Fruit fly (Drosophila melanogaster) whole organism, embryonic: ENCODE measurements around the gene Yp1.

Experiments used
- CG10209 ChIP-seq: fragments of 200-800 bp; sonication (Bioruptor generic); optimal IDR thresholded peaks from 3 replicates; lab custom pipeline; 2017; ENCODE audit warnings: missing biosample characterization, mild to moderate bottlenecking, missing genetic modification characterization, missing genetic modification reagents
- CG10543 ChIP-seq: fragments of 200-800 bp; sonication (Bioruptor generic); optimal IDR thresholded peaks from 3 replicates; lab custom pipeline; 2017; ENCODE audit warnings: missing biosample characterization, mild to moderate bottlenecking, missing genetic modification characterization, moderate library complexity
- CG11085 ChIP-seq: fragments of 200-800 bp; sonication (Bioruptor generic); IDR thresholded peaks from 2 replicates; pipeline ENCODE4 v1.3.6; 2022; ENCODE audit warnings: missing biosample characterization, missing genetic modification characterization
- CG11456 ChIP-seq: fragments of 200-800 bp; sonication (Bioruptor generic); IDR thresholded peaks from 3 replicates; pipeline ENCODE4 v1.3.6; 2022; ENCODE audit warnings: missing biosample characterization, missing genetic modification characterization
- CG12104 ChIP-seq: fragments of 200-800 bp; sonication (Bioruptor generic); optimal IDR thresholded peaks from 3 replicates; lab custom pipeline; 2016; ENCODE audit warnings: missing biosample characterization, missing genetic modification characterization
- CG13287 ChIP-seq: fragments of 200-800 bp; sonication (Bioruptor generic); IDR thresholded peaks from 2 replicates; pipeline ENCODE4 v1.3.6; 2022; ENCODE audit warnings: missing biosample characterization, missing genetic modification characterization; ENCODE audit not compliant: partially characterized antibody
- CG13424 ChIP-seq: fragments of 200-800 bp; sonication (Bioruptor generic); optimal IDR thresholded peaks from 2 replicates; lab custom pipeline; 2019; ENCODE audit warnings: missing biosample characterization, mild to moderate bottlenecking, missing genetic modification characterization, moderate library complexity
- CG1529 ChIP-seq: fragments of 200-800 bp; sonication (Bioruptor generic); optimal IDR thresholded peaks from 3 replicates; lab custom pipeline; 2018; ENCODE audit warnings: missing biosample characterization, missing genetic modification characterization
- CG17829 ChIP-seq: fragments of 200-800 bp; optimal IDR thresholded peaks from 2 replicates; lab custom pipeline; 2019; ENCODE audit warnings: missing biosample characterization, mild to moderate bottlenecking, missing genetic modification characterization, moderate library complexity
- CG1792 ChIP-seq: fragments of 200-800 bp; sonication (Bioruptor generic); optimal IDR thresholded peaks from 2 replicates; lab custom pipeline; 2016; ENCODE audit warnings: missing biosample characterization, missing genetic modification characterization
- CG2129 ChIP-seq: fragments of 200-800 bp; sonication (Bioruptor generic); IDR thresholded peaks from 2 replicates; pipeline ENCODE4 v1.3.6; 2022; ENCODE audit warnings: missing biosample characterization, missing genetic modification characterization; ENCODE audit not compliant: partially characterized antibody
- CG30403 ChIP-seq: fragments of 200-800 bp; sonication (Bioruptor generic); optimal IDR thresholded peaks from 3 replicates; lab custom pipeline; 2016; ENCODE audit warnings: missing biosample characterization, missing genetic modification characterization
- CG31224 ChIP-seq: fragments of 200-800 bp; sonication (Bioruptor generic); IDR thresholded peaks from 2 replicates; pipeline ENCODE4 v1.3.6; 2022; ENCODE audit warnings: missing biosample characterization, missing genetic modification characterization
- CG31388 ChIP-seq: fragments of 200-800 bp; sonication (Bioruptor generic); optimal IDR thresholded peaks from 2 replicates; lab custom pipeline; 2016; ENCODE audit warnings: missing biosample characterization, missing genetic modification characterization
- CG3726 ChIP-seq: fragments of 200-800 bp; sonication (Bioruptor generic); IDR thresholded peaks from 3 replicates; pipeline ENCODE4, ENCODE4 v1.3.6; 2022; ENCODE audit warnings: missing biosample characterization, missing genetic modification characterization
- CG4282 ChIP-seq: fragments of 200-800 bp; sonication (Bioruptor generic); optimal IDR thresholded peaks from 2 replicates; lab custom pipeline; 2016; ENCODE audit warnings: missing biosample characterization, missing genetic modification characterization
- CG43689 ChIP-seq: fragments of 200-800 bp; sonication (Bioruptor generic); IDR thresholded peaks from 2 replicates; pipeline ENCODE4 v1.3.6; 2022; ENCODE audit warnings: missing biosample characterization, missing genetic modification characterization
- CG4424 ChIP-seq: fragments of 200-800 bp; sonication (Bioruptor generic); optimal IDR thresholded peaks from 3 replicates; lab custom pipeline; 2016; ENCODE audit warnings: missing biosample characterization, missing genetic modification characterization
- CG5953 ChIP-seq: fragments of 200-800 bp; sonication (Bioruptor generic); IDR thresholded peaks from 2 replicates; pipeline ENCODE4 v1.3.6; 2022; ENCODE audit warnings: missing biosample characterization, missing genetic modification characterization
- CG6791 ChIP-seq: fragments of 200-800 bp; sonication (Bioruptor generic); IDR thresholded peaks from 3 replicates; pipeline ENCODE4 v1.3.6; 2022; ENCODE audit warnings: missing biosample characterization, missing genetic modification characterization; ENCODE audit not compliant: partially characterized antibody
- CG8388 ChIP-seq: fragments of 200-800 bp; sonication (Bioruptor generic); optimal IDR thresholded peaks from 2 replicates; lab custom pipeline; 2019; ENCODE audit warnings: missing biosample characterization, mild to moderate bottlenecking, missing genetic modification characterization, moderate library complexity
- Chrac-16 ChIP-seq: fragments of 200-800 bp; sonication (Bioruptor generic); optimal IDR thresholded peaks from 3 replicates; lab custom pipeline; 2016; ENCODE audit warnings: missing biosample characterization, missing genetic modification characterization
- Dip2 ChIP-seq: fragments of 200-800 bp; sonication (Bioruptor generic); IDR thresholded peaks from 2 replicates; pipeline ENCODE4 v1.3.6; 2022; ENCODE audit warnings: missing biosample characterization, missing genetic modification characterization
- Dll ChIP-seq: fragments of 200-800 bp; sonication (Bioruptor generic); IDR thresholded peaks from 4 replicates; pipeline ENCODE4 v1.3.6; 2022; ENCODE audit warnings: missing biosample characterization, missing genetic modification characterization; ENCODE audit not compliant: partially characterized antibody
- Ets65A ChIP-seq: fragments of 200-800 bp; sonication (Bioruptor generic); peaks from one replicate; lab custom pipeline; 2016; ENCODE audit warnings: missing biosample characterization, missing genetic modification characterization
- Gug ChIP-seq: fragments of 200-800 bp; sonication (Bioruptor generic); IDR thresholded peaks from 4 replicates; pipeline ENCODE4 v1.3.6; 2022; ENCODE audit warnings: missing biosample characterization, missing genetic modification characterization
- HLH54F ChIP-seq: fragments of 200-800 bp; sonication (Bioruptor generic); optimal IDR thresholded peaks from 3 replicates; lab custom pipeline; 2016; ENCODE audit warnings: missing biosample characterization, missing genetic modification characterization
- Hr39 ChIP-seq: fragments of >200 bp; optimal IDR thresholded peaks from 2 replicates; lab custom pipeline; 2017
- NC2β ChIP-seq: fragments of 200-800 bp; sonication (Bioruptor generic); optimal IDR thresholded peaks from 2 replicates; lab custom pipeline; 2016; ENCODE audit warnings: missing biosample characterization, missing genetic modification characterization
- Neu2 ChIP-seq: fragments of 200-800 bp; sonication (Bioruptor generic); optimal IDR thresholded peaks from 3 replicates; lab custom pipeline; 2016; ENCODE audit warnings: missing biosample characterization, missing genetic modification characterization, borderline replicate concordance
- Ravus ChIP-seq: fragments of 200-800 bp; sonication (Bioruptor generic); IDR thresholded peaks from 2 replicates; pipeline ENCODE4 v1.3.6; 2022; ENCODE audit warnings: missing biosample characterization, missing genetic modification characterization
- al ChIP-seq: fragments of 200-800 bp; sonication (Bioruptor generic); IDR thresholded peaks from 2 replicates; pipeline ENCODE4 v1.3.6; 2022; ENCODE audit warnings: missing biosample characterization, missing genetic modification characterization
- cwo ChIP-seq: fragments of 200-800 bp; sonication (Bioruptor generic); optimal IDR thresholded peaks from 3 replicates; lab custom pipeline; 2017; ENCODE audit warnings: missing biosample characterization, missing genetic modification characterization, mild to moderate bottlenecking, moderate library complexity, missing genetic modification reagents
- dmrt11E ChIP-seq: fragments of 200-800 bp; sonication (Bioruptor generic); optimal IDR thresholded peaks from 3 replicates; lab custom pipeline; 2018; ENCODE audit warnings: missing biosample characterization, mild to moderate bottlenecking, missing genetic modification characterization, moderate library complexity
- emc ChIP-seq: fragments of 200-800 bp; sonication (Bioruptor generic); optimal IDR thresholded peaks from 2 replicates; lab custom pipeline; 2016; ENCODE audit warnings: missing biosample characterization, missing genetic modification characterization
- ems ChIP-seq: fragments of 200-800 bp; sonication (Bioruptor generic); optimal IDR thresholded peaks from 3 replicates; lab custom pipeline; 2016; ENCODE audit warnings: missing biosample characterization, missing genetic modification characterization
- jigr1 ChIP-seq: fragments of 200-800 bp; sonication (Bioruptor generic); IDR thresholded peaks from 3 replicates; pipeline ENCODE4 v1.3.6; 2022; ENCODE audit warnings: missing biosample characterization, missing genetic modification characterization
- klu ChIP-seq: fragments of 200-800 bp; sonication (Bioruptor generic); IDR thresholded peaks from 2 replicates; pipeline ENCODE4 v1.3.6; 2022; ENCODE audit warnings: missing biosample characterization, missing genetic modification characterization
- kni ChIP-seq: fragments of 200-800 bp; sonication (Bioruptor generic); optimal IDR thresholded peaks from 3 replicates; lab custom pipeline; 2017; ENCODE audit warnings: mild to moderate bottlenecking, missing biosample characterization, missing genetic modification reagents, missing genetic modification characterization
- pho ChIP-seq: fragments of 200-800 bp; sonication (Bioruptor generic); optimal IDR thresholded peaks from 2 replicates; lab custom pipeline; 2016; ENCODE audit warnings: missing biosample characterization, missing genetic modification characterization
- pzg ChIP-seq: fragments of 200-800 bp; sonication (Bioruptor generic); optimal IDR thresholded peaks from 3 replicates; lab custom pipeline; 2018; ENCODE audit warnings: missing biosample characterization, mild to moderate bottlenecking, missing genetic modification characterization, moderate library complexity
- scrt ChIP-seq: fragments of 200-800 bp; sonication (Bioruptor generic); optimal IDR thresholded peaks from 2 replicates; lab custom pipeline; 2018; ENCODE audit warnings: missing biosample characterization, mild to moderate bottlenecking, missing genetic modification characterization, moderate library complexity
- slp2 ChIP-seq: fragments of 200-800 bp; sonication (Bioruptor generic); optimal IDR thresholded peaks from 2 replicates; lab custom pipeline; 2016; ENCODE audit warnings: missing biosample characterization, missing genetic modification characterization
- ssp ChIP-seq: fragments of 200-800 bp; sonication (Bioruptor generic); IDR thresholded peaks from 2 replicates; pipeline ENCODE4 v1.3.6; 2022; ENCODE audit warnings: missing biosample characterization, missing genetic modification characterization
- sug ChIP-seq: fragments of 200-800 bp; optimal IDR thresholded peaks from 2 replicates; lab custom pipeline; 2019; ENCODE audit warnings: missing biosample characterization, mild to moderate bottlenecking, missing genetic modification characterization, moderate library complexity
- tna ChIP-seq: fragments of 200-800 bp; sonication (Bioruptor generic); IDR thresholded peaks from 2 replicates; pipeline ENCODE4 v1.3.6; 2022; ENCODE audit warnings: missing biosample characterization, missing genetic modification characterization; ENCODE audit not compliant: partially characterized antibody
- vnd ChIP-seq: fragments of 200-800 bp; sonication (Bioruptor generic); IDR thresholded peaks from 3 replicates; pipeline ENCODE4 v1.3.6; 2022; ENCODE audit warnings: missing biosample characterization, missing genetic modification characterization; ENCODE audit not compliant: partially characterized antibody
- zen2 ChIP-seq: fragments of 200-800 bp; sonication (Bioruptor generic); IDR thresholded peaks from 3 replicates; pipeline ENCODE4 v1.3.6; 2022; ENCODE audit warnings: missing biosample characterization, missing genetic modification characterization; ENCODE audit not compliant: partially characterized antibody
- zfh1 ChIP-seq: fragments of 200-800 bp; sonication (Bioruptor generic); IDR thresholded peaks from 3 replicates; pipeline ENCODE4 v1.3.6; 2022; ENCODE audit warnings: missing biosample characterization, missing genetic modification characterization

Yp1 gene

DNA sequence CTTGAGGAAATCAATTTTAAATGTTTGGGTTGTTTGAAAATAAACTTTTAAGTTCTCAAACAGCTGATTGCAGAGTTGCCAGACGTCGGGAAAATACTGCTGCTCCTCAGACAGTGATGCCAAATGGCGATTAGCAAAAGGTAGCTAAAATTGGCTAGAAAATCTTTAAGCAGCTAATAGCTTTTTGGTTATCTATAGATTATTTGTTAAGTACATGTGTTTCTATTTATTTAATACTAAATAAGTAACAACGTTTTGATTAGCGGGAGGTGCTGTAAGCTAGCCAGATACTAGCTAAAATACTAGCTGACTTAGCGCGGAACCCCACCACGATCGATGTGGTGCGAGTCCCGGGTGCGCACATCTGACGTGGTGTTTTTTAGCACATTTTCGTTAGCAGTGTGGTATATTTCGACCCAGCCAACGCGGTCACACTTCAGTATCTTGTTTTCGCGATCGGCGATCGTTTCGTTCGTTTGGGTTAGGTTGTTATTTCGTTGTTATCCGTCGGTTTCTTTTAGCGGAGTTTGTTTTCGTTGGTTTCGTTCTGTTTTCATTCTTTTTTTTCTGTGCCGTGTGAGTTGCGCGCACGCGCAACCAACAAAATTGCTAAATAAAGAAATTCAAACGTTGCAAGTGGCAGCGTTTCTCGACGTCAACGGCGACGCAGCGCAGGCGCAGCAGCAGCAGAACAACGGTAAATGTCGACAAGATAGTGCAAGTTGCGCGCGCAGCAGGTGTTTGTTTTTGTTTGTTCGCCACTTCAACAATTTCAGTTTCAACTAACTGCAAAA lies 32.7 kb downstream of the Yp1 start, which contains the start of the genes Naxe and RhoU (continued):
- 0 out of 2 replicates have a peak, but pooled peaks have one; percentile 23 for TF ChIP-seq tna
- TF ChIP-seq CG6791 = no peak
- TF ChIP-seq ssp = peak; percentile 54
- 0 out of 2 replicates have a peak, but pooled peaks have one; percentile 15 for TF ChIP-seq klu (GFP tag; lab: Robert Waterston, UW)
- TF ChIP-seq vnd (GFP tag; lab: Robert Waterston, UW) = no peak
- TF ChIP-seq cwo (GFP tag; lab: Kevin White, UChicago) = no peak
- TF ChIP-seq slp2 (GFP tag; lab: Kevin White, UChicago) = no peak
- TF ChIP-seq CG30403 (GFP tag; lab: Kevin White, UChicago) = peak; percentile 54
- peak; percentile 13 for TF ChIP-seq dmrt11E
- peak; percentile 39 for TF ChIP-seq al
- no peak for TF ChIP-seq CG3726 (GFP tag; lab: Robert Waterston, UW)
- no peak for TF ChIP-seq CG10543 (GFP tag; lab: Kevin White, UChicago)
- TF ChIP-seq sug (tag; lab: Kevin White, UChicago) = peak; percentile 42
- TF ChIP-seq CG13287 = peak; percentile 34; the same call in 1 of the 2 replicates
- no peak for TF ChIP-seq CG8388 (GFP tag; lab: Kevin White, UChicago)
- TF ChIP-seq Ravus (GFP tag; lab: Robert Waterston, UW) = no peak
- TF ChIP-seq Ets65A = peak; percentile 95
- no peak for TF ChIP-seq CG43689 (GFP tag; lab: Robert Waterston, UW)
- TF ChIP-seq jigr1 (GFP tag; lab: Robert Waterston, UW) = peak; percentile 71; the same call in 1 of the 3 replicates
- TF ChIP-seq CG13424 (tag; lab: Kevin White, UChicago) = no peak
- TF ChIP-seq CG2129 (GFP tag; lab: Robert Waterston, UW) = no peak
- TF ChIP-seq Chrac-16 = peak; percentile 1
- no peak for TF ChIP-seq NC2β (GFP tag; lab: Kevin White, UChicago)
- TF ChIP-seq CG11085 = no peak; the same call in 1 of the 2 replicates
- TF ChIP-seq pho (GFP tag; lab: Kevin White, UChicago) = peak; percentile 33
- no peak for TF ChIP-seq CG31388 (GFP tag; lab: Kevin White, UChicago)
- no peak for TF ChIP-seq CG17829 (tag; lab: Kevin White, UChicago)
- no peak for TF ChIP-seq ems (GFP tag; lab: Kevin White, UChicago)
- TF ChIP-seq Neu2 = no peak
- TF ChIP-seq zen2 (GFP tag; lab: Robert Waterston, UW) = no peak
- no peak for TF ChIP-seq Dip2 (GFP tag; lab: Robert Waterston, UW)
- TF ChIP-seq Dll (GFP tag; lab: Robert Waterston, UW) = no peak
- TF ChIP-seq Hr39 (lab: Kevin White, UChicago) = no peak
- peak; percentile 87 for TF ChIP-seq pzg (GFP tag; lab: Kevin White, UChicago)
- peak; percentile 8 for TF ChIP-seq CG4424 (GFP tag; lab: Kevin White, UChicago)
- TF ChIP-seq emc (GFP tag; lab: Kevin White, UChicago) = no peak
- no peak for TF ChIP-seq CG4282 (GFP tag; lab: Kevin White, UChicago)
- peak; percentile 29 for TF ChIP-seq HLH54F
- TF ChIP-seq kni (GFP tag; lab: Kevin White, UChicago) = no peak
- TF ChIP-seq CG10209 = no peak
- peak; percentile 12 for TF ChIP-seq CG12104 (GFP tag; lab: Kevin White, UChicago)
- TF ChIP-seq Gug (GFP tag; lab: Robert Waterston, UW) = peak; percentile 59; the same call in 3 of the 4 replicates
- no peak; the same call in 2 of the 3 replicates for TF ChIP-seq zfh1
- peak; percentile 30; the same call in 1 of the 2 replicates for TF ChIP-seq CG31224 (GFP tag; lab: Robert Waterston, UW)
- no peak for TF ChIP-seq CG1529 (GFP tag; lab: Kevin White, UChicago)
- no peak for TF ChIP-seq CG5953 (GFP tag; lab: Robert Waterston, UW)
- no peak; the same call in 1 of the 3 replicates for TF ChIP-seq CG11456 (GFP tag; lab: Robert Waterston, UW)
- TF ChIP-seq CG1792 = no peak
- no peak for TF ChIP-seq scrt
